Worm (Caenorhabditis elegans) whole organism, L4 larva: ENCODE results near the gene del-6.

Experiments used
- Y48G9A.11 ChIP-seq: fragments of 200-800 bp; sonication (Bioruptor generic); IDR thresholded peaks from 2 replicates; pipeline ENCODE4 v1.3.6; 2022; ENCODE audit warnings: missing genetic modification reagents, missing genetic modification characterization, missing compliant biosample characterization
- daf-16 ChIP-seq, 3 experiments: sonication (generic microtip); optimal IDR thresholded peaks; 2 replicates each; lab custom pipeline; 2016 to 2017; ENCODE audit warnings: missing genetic modification characterization in 3 of 3, missing genetic modification reagents in 3 of 3, mild to moderate bottlenecking in 2 of 3, missing compliant biosample characterization in 2 of 3, missing biosample characterization in 1 of 3, moderate library complexity in 1 of 3
- dmd-8 ChIP-seq: fragments of 200-800 bp; sonication (Bioruptor generic); IDR thresholded peaks from 2 replicates; pipeline ENCODE4 v1.3.6; 2022; ENCODE audit warnings: missing genetic modification characterization, missing compliant biosample characterization
- dpl-1 ChIP-seq: fragments of 150-350 bp; optimal IDR thresholded peaks from 2 replicates; lab custom pipeline; 2014; ENCODE audit warnings: missing biosample characterization, missing genetic modification reagents, missing genetic modification characterization
- dve-1 ChIP-seq: sonication (generic microtip); optimal IDR thresholded peaks from 2 replicates; lab custom pipeline; 2017; ENCODE audit warnings: antibody characterized with exemption, mild to moderate bottlenecking, missing genetic modification characterization, missing compliant biosample characterization; ENCODE audit not compliant: insufficient read depth
- lin-15B ChIP-seq: fragments of 150-350 bp; sonication (generic microtip); optimal IDR thresholded peaks from 3 replicates; lab custom pipeline; 2014; ENCODE audit warnings: missing biosample characterization, missing genetic modification characterization
- nhr-237 ChIP-seq: sonication (generic microtip); optimal IDR thresholded peaks from 2 replicates; lab custom pipeline; 2017; ENCODE audit warnings: missing biosample characterization, missing genetic modification characterization

DNA sequence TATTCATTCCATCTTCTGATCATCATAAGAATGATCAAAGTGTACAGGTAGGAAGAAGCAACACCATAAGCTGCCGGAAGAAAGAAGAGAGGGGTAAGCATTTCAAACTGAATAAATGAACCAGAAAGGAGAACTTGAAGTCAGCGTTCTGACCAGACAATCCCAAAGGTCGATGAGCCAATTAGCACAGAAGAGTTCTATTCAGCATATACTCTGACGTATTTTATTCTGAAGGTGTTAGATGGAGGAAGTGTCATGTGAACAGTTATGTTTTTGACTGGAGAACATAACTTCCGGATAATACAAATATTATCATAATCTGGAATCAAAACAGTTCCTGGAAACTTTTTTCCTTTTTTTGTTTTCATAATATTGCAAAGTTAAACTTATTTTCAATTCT lies 16.0 kb downstream of the del-6 start, which contains the start of gene srg-32:
- TF ChIP-seq dve-1 (tag; lab: Kevin White, UChicago) (no peak), dmd-8 (GFP tag; lab: Robert Waterston, UW) (no peak), dpl-1 (GFP tag; lab: Kevin White, UChicago) (no peak), nhr-237 (no peak), daf-16 (GFP tag; optimal IDR thresholded peaks at IDR 0.05; lab: Kevin White, UChicago) (no peak), daf-16 (tag; optimal IDR thresholded peaks at IDR 0.05; lab: Kevin White, UChicago) (no peak), lin-15B (tag; lab: Kevin White, UChicago) (no peak), Y48G9A.11 (GFP tag; lab: Robert Waterston, UW) (no peak)
